Fruit fly (Drosophila melanogaster) whole organism, prepupa: Measurements from ENCODE around the gene CG33267.

Experiments
- Blimp-1 ChIP-seq: fragments of 200-800 bp; sonication (Bioruptor generic); optimal IDR thresholded peaks from 3 replicates; lab custom pipeline; 2017; ENCODE audit warnings: missing biosample characterization, missing genetic modification characterization, mild to moderate bottlenecking, moderate library complexity, missing genetic modification reagents
- CG10631 ChIP-seq: fragments of 200-800 bp; sonication (Bioruptor generic); optimal IDR thresholded peaks from 2 replicates; lab custom pipeline; 2016; ENCODE audit warnings: missing biosample characterization, missing genetic modification characterization
- CG10669 ChIP-seq: fragments of 200-800 bp; sonication (Bioruptor generic); optimal IDR thresholded peaks from 3 replicates; lab custom pipeline; 2018; ENCODE audit warnings: missing biosample characterization, mild to moderate bottlenecking, missing genetic modification characterization, moderate library complexity
- CG11294 ChIP-seq: fragments of 200-800 bp; sonication (Bioruptor generic); IDR thresholded peaks from 2 replicates; pipeline ENCODE4 v1.3.6; 2022; ENCODE audit warnings: missing biosample characterization, missing genetic modification characterization
- CG15336 ChIP-seq: fragments of 200-800 bp; sonication (Bioruptor generic); IDR thresholded peaks from 2 replicates; pipeline ENCODE4 v1.3.6; 2022; ENCODE audit warnings: missing biosample characterization, missing genetic modification characterization
- CG1621 ChIP-seq: fragments of 200-800 bp; sonication (Bioruptor generic); optimal IDR thresholded peaks from 3 replicates; lab custom pipeline; 2018; ENCODE audit warnings: missing biosample characterization, mild to moderate bottlenecking, missing genetic modification characterization
- CG16779 ChIP-seq: fragments of 200-800 bp; sonication (Bioruptor generic); optimal IDR thresholded peaks from 3 replicates; lab custom pipeline; 2017; ENCODE audit warnings: missing biosample characterization, mild to moderate bottlenecking, missing genetic modification characterization
- CG3032 ChIP-seq: fragments of 200-800 bp; optimal IDR thresholded peaks from 2 replicates; lab custom pipeline; 2019; ENCODE audit warnings: missing biosample characterization, mild to moderate bottlenecking, missing genetic modification characterization, moderate library complexity
- CG32006 ChIP-seq: fragments of 200-800 bp; sonication (Bioruptor generic); optimal IDR thresholded peaks from 3 replicates; lab custom pipeline; 2017; ENCODE audit warnings: missing biosample characterization, mild to moderate bottlenecking, missing genetic modification characterization
- CG34406 ChIP-seq: fragments of 200-800 bp; sonication (Bioruptor generic); optimal IDR thresholded peaks from 3 replicates; lab custom pipeline; 2016; ENCODE audit warnings: missing biosample characterization, missing genetic modification characterization
- CG3919 ChIP-seq: fragments of 200-800 bp; sonication (Bioruptor generic); optimal IDR thresholded peaks from 3 replicates; lab custom pipeline; 2016; ENCODE audit warnings: missing biosample characterization, missing genetic modification characterization
- CG4318 ChIP-seq: fragments of 200-800 bp; sonication (Bioruptor generic); optimal IDR thresholded peaks from 3 replicates; lab custom pipeline; 2017; ENCODE audit warnings: missing biosample characterization, mild to moderate bottlenecking, missing genetic modification characterization
- CG6163 ChIP-seq: fragments of 200-800 bp; sonication (Bioruptor generic); IDR thresholded peaks from 3 replicates; pipeline ENCODE4 v1.3.6; 2022; ENCODE audit warnings: missing biosample characterization, missing genetic modification characterization
- CG6276 ChIP-seq: fragments of 200-800 bp; sonication (Bioruptor generic); optimal IDR thresholded peaks from 2 replicates; lab custom pipeline; 2017; ENCODE audit warnings: missing biosample characterization, mild to moderate bottlenecking, missing genetic modification characterization
- CG6792 ChIP-seq: fragments of 200-800 bp; sonication (Bioruptor generic); optimal IDR thresholded peaks from 3 replicates; lab custom pipeline; 2016; ENCODE audit warnings: missing biosample characterization, missing genetic modification characterization
- CG6808 ChIP-seq: fragments of 200-800 bp; sonication (Bioruptor generic); optimal IDR thresholded peaks from 3 replicates; lab custom pipeline; 2017; ENCODE audit warnings: missing biosample characterization, missing genetic modification characterization, mild to moderate bottlenecking, moderate library complexity, missing genetic modification reagents
- CG6854 ChIP-seq: fragments of 200-800 bp; sonication (Bioruptor generic); optimal IDR thresholded peaks from 2 replicates; lab custom pipeline; 2017; ENCODE audit warnings: missing biosample characterization, mild to moderate bottlenecking, missing genetic modification characterization
- CG7368 ChIP-seq: fragments of 200-800 bp; sonication (Bioruptor generic); optimal IDR thresholded peaks from 3 replicates; lab custom pipeline; 2016; ENCODE audit warnings: missing biosample characterization, missing genetic modification characterization
- CG8119 ChIP-seq: fragments of 200-800 bp; sonication (Bioruptor generic); IDR thresholded peaks from 3 replicates; pipeline ENCODE4 v1.3.6; 2022; ENCODE audit warnings: missing biosample characterization, missing genetic modification characterization
- CG8319 ChIP-seq: fragments of 200-800 bp; sonication (Bioruptor generic); optimal IDR thresholded peaks from 3 replicates; lab custom pipeline; 2016; ENCODE audit warnings: missing biosample characterization, missing genetic modification characterization
- CG8632 ChIP-seq: fragments of 200-800 bp; sonication (Bioruptor generic); optimal IDR thresholded peaks from 3 replicates; lab custom pipeline; 2016; ENCODE audit warnings: missing biosample characterization, missing genetic modification characterization
- CG9139 ChIP-seq: fragments of 200-800 bp; sonication (Bioruptor generic); optimal IDR thresholded peaks from 3 replicates; lab custom pipeline; 2017; ENCODE audit warnings: missing biosample characterization, mild to moderate bottlenecking, missing genetic modification characterization
- Eip78C ChIP-seq: fragments of 200-800 bp; sonication (Bioruptor generic); peaks from one replicate; lab custom pipeline; 2016; ENCODE audit warnings: missing biosample characterization, missing genetic modification characterization
- Eip93F ChIP-seq: fragments of 200-800 bp; sonication (Bioruptor generic); optimal IDR thresholded peaks from 2 replicates; lab custom pipeline; 2016; ENCODE audit warnings: missing biosample characterization, mild to moderate bottlenecking, missing genetic modification characterization
- Ets21C ChIP-seq: fragments of 200-800 bp; sonication (Bioruptor generic); optimal IDR thresholded peaks from 3 replicates; lab custom pipeline; 2016; ENCODE audit warnings: missing biosample characterization, missing genetic modification characterization
- Gug ChIP-seq: fragments of 200-800 bp; sonication (Bioruptor generic); IDR thresholded peaks from 2 replicates; pipeline ENCODE4 v1.3.6; 2022; ENCODE audit warnings: missing biosample characterization, missing genetic modification characterization
- Hr39 ChIP-seq: fragments of 200-800 bp; sonication (Bioruptor generic); optimal IDR thresholded peaks from 2 replicates; lab custom pipeline; 2016; ENCODE audit warnings: missing biosample characterization, missing genetic modification characterization
- Hr4 ChIP-seq: fragments of 200-800 bp; sonication (Bioruptor generic); optimal IDR thresholded peaks from 3 replicates; lab custom pipeline; 2016; ENCODE audit warnings: missing biosample characterization, missing genetic modification characterization
- Lpt ChIP-seq: fragments of 200-800 bp; sonication (Bioruptor generic); optimal IDR thresholded peaks from 3 replicates; lab custom pipeline; 2016; ENCODE audit warnings: missing biosample characterization, missing genetic modification characterization
- Met ChIP-seq: fragments of 200-800 bp; sonication (Bioruptor generic); optimal IDR thresholded peaks from 3 replicates; lab custom pipeline; 2016; ENCODE audit warnings: missing biosample characterization, missing genetic modification characterization
- OdsH ChIP-seq: fragments of 200-800 bp; sonication (Bioruptor generic); optimal IDR thresholded peaks from 3 replicates; lab custom pipeline; 2016; ENCODE audit warnings: missing biosample characterization, missing genetic modification characterization
- Sox102F ChIP-seq: fragments of 200-800 bp; sonication (Bioruptor generic); optimal IDR thresholded peaks from 2 replicates; lab custom pipeline; 2016; ENCODE audit warnings: missing biosample characterization, mild to moderate bottlenecking, missing genetic modification characterization
- Sox14 ChIP-seq: fragments of 200-800 bp; sonication (Bioruptor generic); optimal IDR thresholded peaks from 3 replicates; lab custom pipeline; 2016; ENCODE audit warnings: missing biosample characterization, missing genetic modification characterization
- Sox15 ChIP-seq: fragments of 200-800 bp; sonication (Bioruptor generic); optimal IDR thresholded peaks from 3 replicates; lab custom pipeline; 2016; ENCODE audit warnings: missing biosample characterization, missing genetic modification characterization
- achi ChIP-seq: fragments of 200-800 bp; sonication (Bioruptor generic); optimal IDR thresholded peaks from 3 replicates; lab custom pipeline; 2016; ENCODE audit warnings: missing biosample characterization, missing genetic modification characterization
- acj6 ChIP-seq: fragments of 200-800 bp; sonication (Bioruptor generic); optimal IDR thresholded peaks from 3 replicates; lab custom pipeline; 2016; ENCODE audit warnings: missing biosample characterization, missing genetic modification characterization
- cyc ChIP-seq: fragments of 200-800 bp; sonication (Bioruptor generic); optimal IDR thresholded peaks from 3 replicates; lab custom pipeline; 2016; ENCODE audit warnings: missing biosample characterization, missing genetic modification characterization
- dac ChIP-seq: fragments of 200-800 bp; sonication (Bioruptor generic); optimal IDR thresholded peaks from 2 replicates; lab custom pipeline; 2017; ENCODE audit warnings: missing biosample characterization, mild to moderate bottlenecking, missing genetic modification characterization
- dsx ChIP-seq: fragments of 200-800 bp; optimal IDR thresholded peaks from 3 replicates; lab custom pipeline; 2019; ENCODE audit warnings: missing biosample characterization, mild to moderate bottlenecking, missing genetic modification characterization, moderate library complexity; ENCODE audit not compliant: poor library complexity, severe bottlenecking
- eg ChIP-seq: fragments of 200-800 bp; sonication (Bioruptor generic); IDR thresholded peaks from 3 replicates; pipeline ENCODE4 v1.3.6; 2022; ENCODE audit warnings: missing biosample characterization, missing genetic modification characterization
- esn ChIP-seq: fragments of 200-800 bp; sonication (Bioruptor generic); optimal IDR thresholded peaks from 2 replicates; lab custom pipeline; 2016; ENCODE audit warnings: missing biosample characterization, mild to moderate bottlenecking, missing genetic modification characterization, moderate library complexity
- fd59A ChIP-seq: fragments of 200-800 bp; sonication (Bioruptor generic); optimal IDR thresholded peaks from 2 replicates; lab custom pipeline; 2017; ENCODE audit warnings: missing biosample characterization, mild to moderate bottlenecking, missing genetic modification characterization, missing genetic modification reagents
- fd85E ChIP-seq: fragments of 200-800 bp; sonication (Bioruptor generic); optimal IDR thresholded peaks from 3 replicates; lab custom pipeline; 2016; ENCODE audit warnings: missing biosample characterization, missing genetic modification characterization
- fkh ChIP-seq: fragments of 200-800 bp; sonication (Bioruptor generic); optimal IDR thresholded peaks from 3 replicates; lab custom pipeline; 2017; ENCODE audit warnings: missing biosample characterization, mild to moderate bottlenecking, missing genetic modification characterization, moderate library complexity
- lz ChIP-seq: fragments of 200-800 bp; sonication (Bioruptor generic); optimal IDR thresholded peaks from 3 replicates; lab custom pipeline; 2016; ENCODE audit warnings: missing biosample characterization, missing genetic modification characterization
- pdm3 ChIP-seq: fragments of 200-800 bp; sonication (Bioruptor generic); optimal IDR thresholded peaks from 3 replicates; lab custom pipeline; 2016; ENCODE audit warnings: missing biosample characterization, missing genetic modification characterization
- salr ChIP-seq, 2 experiments: fragments of 200-800 bp; sonication (Bioruptor generic); optimal IDR thresholded peaks; 3 replicates each; lab custom pipeline; 2016 to 2018; ENCODE audit warnings: missing biosample characterization in 2 of 2, missing genetic modification characterization in 2 of 2, mild to moderate bottlenecking in 1 of 2
- spab ChIP-seq: fragments of 200-800 bp; sonication (Bioruptor generic); optimal IDR thresholded peaks from 2 replicates; lab custom pipeline; 2017; ENCODE audit warnings: missing biosample characterization, mild to moderate bottlenecking, missing genetic modification characterization, missing genetic modification reagents
- ss ChIP-seq, 2 experiments: fragments of 200-800 bp; sonication (Bioruptor generic); optimal IDR thresholded peaks; 2 replicates in 1 of 2; 3 replicates in 1 of 2; lab custom pipeline; 2017 to 2018; ENCODE audit warnings: mild to moderate bottlenecking in 2 of 2, missing biosample characterization in 2 of 2, missing genetic modification characterization in 2 of 2, moderate library complexity in 1 of 2
- svp ChIP-seq: fragments of 200-800 bp; sonication (Bioruptor generic); peaks from one replicate; lab custom pipeline; 2016; ENCODE audit warnings: missing biosample characterization, missing genetic modification characterization
- topi ChIP-seq: fragments of 200-800 bp; sonication (Bioruptor generic); optimal IDR thresholded peaks from 3 replicates; lab custom pipeline; 2016; ENCODE audit warnings: missing biosample characterization, missing genetic modification characterization
- vri ChIP-seq: fragments of 200-800 bp; sonication (Bioruptor generic); optimal IDR thresholded peaks from 3 replicates; lab custom pipeline; 2016; ENCODE audit warnings: missing biosample characterization, mild to moderate bottlenecking, missing genetic modification characterization

CG33267 gene

dm6 chr3L:11593778-11594177, 29.5 kb downstream of the CG33267 start:
- TF ChIP-seq Eip93F (GFP tag; lab: Kevin White, UChicago) (no peak), svp (GFP tag; lab: Kevin White, UChicago) (no peak), salr (GFP tag; optimal IDR thresholded peaks at IDR 0.05; lab: Kevin White, UChicago) (peak in 1 of 2 experiments; percentile 28), Sox14 (GFP tag; lab: Kevin White, UChicago) (no peak), dac (no peak), topi (GFP tag; lab: Kevin White, UChicago) (no peak), CG8632 (GFP tag; lab: Kevin White, UChicago) (peak; percentile 23), vri (no peak), Hr39 (GFP tag; lab: Kevin White, UChicago) (no peak), Hr4 (GFP tag; lab: Kevin White, UChicago) (peak; percentile 42), spab (GFP tag; lab: Kevin White, UChicago) (no peak), lz (no peak), CG9139 (no peak), esn (GFP tag; lab: Kevin White, UChicago) (peak; percentile 17), Gug (GFP tag; lab: Robert Waterston, UW) (peak; percentile 33; the same call in 1 of the 2 replicates), CG10631 (GFP tag; lab: Kevin White, UChicago) (peak; percentile 10), Met (no peak), fkh (GFP tag; lab: Kevin White, UChicago) (no peak), OdsH (GFP tag; lab: Kevin White, UChicago) (peak; percentile 28), CG11294 (GFP tag; lab: Robert Waterston, UW) (no peak), Sox15 (GFP tag; lab: Kevin White, UChicago) (no peak), CG8119 (GFP tag; lab: Robert Waterston, UW) (peak; percentile 82), CG6163 (peak; percentile 61; the same call in 2 of the 3 replicates), CG4318 (peak; percentile 2), achi (GFP tag; lab: Kevin White, UChicago) (peak; percentile 42), CG16779 (peak; percentile 7), CG34406 (GFP tag; lab: Kevin White, UChicago) (peak; percentile 22), CG6792 (no peak), acj6 (GFP tag; lab: Kevin White, UChicago) (peak; percentile 21), Ets21C (GFP tag; lab: Kevin White, UChicago) (no peak), CG1621 (tag; lab: Kevin White, UChicago) (no peak), CG8319 (GFP tag; lab: Kevin White, UChicago) (no peak), CG32006 (GFP tag; lab: Kevin White, UChicago) (peak; percentile 56), dsx (peak; percentile 44), pdm3 (GFP tag; lab: Kevin White, UChicago) (peak; percentile 26), CG3032 (peak; percentile 35), CG6808 (GFP tag; lab: Kevin White, UChicago) (peak; percentile 29), fd85E (GFP tag; lab: Kevin White, UChicago) (no peak), CG15336 (GFP tag; lab: Robert Waterston, UW) (peak; percentile 75), ss (GFP tag; optimal IDR thresholded peaks at IDR 0.05; lab: Kevin White, UChicago) (peak in 1 of 2 experiments; percentile 45), Sox102F (no peak), Lpt (GFP tag; lab: Kevin White, UChicago) (peak; percentile 11), cyc (GFP tag; lab: Kevin White, UChicago) (no peak), CG7368 (GFP tag; lab: Kevin White, UChicago) (no peak), eg (GFP tag; lab: Robert Waterston, UW) (0 out of 3 replicates have a peak, but pooled peaks have one; percentile 54), CG3919 (GFP tag; lab: Kevin White, UChicago) (peak; percentile 33), CG6276 (GFP tag; lab: Kevin White, UChicago) (peak; percentile 43), Blimp-1 (GFP tag; lab: Kevin White, UChicago) (no peak), CG10669 (GFP tag; lab: Kevin White, UChicago) (peak; percentile 26), CG6854 (GFP tag; lab: Kevin White, UChicago) (no peak), fd59A (no peak), Eip78C (GFP tag; lab: Kevin White, UChicago) (peak; percentile 62)
